Worm (Caenorhabditis elegans) whole organism, L1 larva: ENCODE measurements around the gene W02D7.12.

Experiments
- ama-1 ChIP-seq: fragments of 150-350 bp; optimal IDR thresholded peaks from 2 replicates; lab custom pipeline; 2014
- blmp-1 ChIP-seq: fragments of 150-350 bp; optimal IDR thresholded peaks from 2 replicates; lab custom pipeline; 2014; ENCODE audit warnings: missing biosample characterization, missing genetic modification characterization
- egl-27 ChIP-seq, 2 experiments: fragments of 150-350 bp in 1 of 2; sonication (generic microtip); optimal IDR thresholded peaks; 3 replicates each; lab custom pipeline; 2017 to 2018; ENCODE audit warnings: missing biosample characterization in 2 of 2, missing genetic modification characterization in 2 of 2, missing genetic modification reagents in 2 of 2
- hlh-17 ChIP-seq: fragments of 200-800 bp; sonication (Bioruptor generic); optimal IDR thresholded peaks from 2 replicates; lab custom pipeline; 2018; ENCODE audit warnings: missing genetic modification characterization, mild to moderate bottlenecking, missing compliant biosample characterization, moderate library complexity, borderline replicate concordance
- mep-1 ChIP-seq: fragments of 150-350 bp; optimal IDR thresholded peaks from 2 replicates; lab custom pipeline; 2014; ENCODE audit warnings: missing biosample characterization, missing genetic modification characterization
- nhr-28 ChIP-seq: fragments of 150-350 bp; optimal IDR thresholded peaks from 2 replicates; lab custom pipeline; 2014; ENCODE audit warnings: missing biosample characterization, missing genetic modification characterization
- nhr-77 ChIP-seq: fragments of 150-350 bp; optimal IDR thresholded peaks from 2 replicates; lab custom pipeline; 2014; ENCODE audit warnings: missing biosample characterization, missing genetic modification characterization

ce11 chrV:8288125-8288806 lies 23.0 kb upstream of the W02D7.12 start:
- no peak for TF ChIP-seq ama-1 (lab: Kevin White, UChicago)
- TF ChIP-seq nhr-28 (tag; lab: Kevin White, UChicago) = no peak
- no peak for TF ChIP-seq egl-27 (tag; optimal IDR thresholded peaks at IDR 0.05; lab: Kevin White, UChicago)
- TF ChIP-seq nhr-77 (tag; lab: Kevin White, UChicago) = no peak
- TF ChIP-seq blmp-1 (tag; lab: Kevin White, UChicago) = no peak
- TF ChIP-seq hlh-17 = no peak
- no peak for TF ChIP-seq mep-1
